Worm (Caenorhabditis elegans) whole organism, late embryonic: Measurements from ENCODE around the gene dhs-18.

Source experiments
- C08G9.2 ChIP-seq: sonication (generic microtip); optimal IDR thresholded peaks from 2 replicates; lab custom pipeline; 2016; ENCODE audit warnings: mild to moderate bottlenecking, missing genetic modification characterization, moderate library complexity, missing compliant biosample characterization
- C38D4.7 ChIP-seq: fragments of 200-800 bp; sonication (Bioruptor generic); optimal IDR thresholded peaks from 2 replicates; lab custom pipeline; 2018; ENCODE audit warnings: mild to moderate bottlenecking, missing genetic modification characterization, moderate library complexity, missing compliant biosample characterization
- F13H6.1 ChIP-seq: sonication (generic microtip); optimal IDR thresholded peaks from 2 replicates; lab custom pipeline; 2016; ENCODE audit warnings: missing genetic modification characterization, missing compliant biosample characterization
- K02D7.2 ChIP-seq: sonication (generic microtip); optimal IDR thresholded peaks from 2 replicates; lab custom pipeline; 2017; ENCODE audit warnings: mild to moderate bottlenecking, missing genetic modification characterization, missing compliant biosample characterization
- ama-1 ChIP-seq: fragments of 150-350 bp; optimal IDR thresholded peaks from 2 replicates; lab custom pipeline; 2014
- ceh-14 ChIP-seq: sonication (generic microtip); optimal IDR thresholded peaks from 2 replicates; lab custom pipeline; 2016; ENCODE audit warnings: missing genotype, missing genetic modification characterization, missing compliant biosample characterization
- ceh-19 ChIP-seq: fragments of 200-800 bp; sonication (Bioruptor generic); optimal IDR thresholded peaks from 2 replicates; lab custom pipeline; 2018; ENCODE audit warnings: mild to moderate bottlenecking, missing genetic modification characterization, missing compliant biosample characterization
- ceh-24 ChIP-seq: sonication (generic microtip); optimal IDR thresholded peaks from 2 replicates; lab custom pipeline; 2016; ENCODE audit warnings: mild to moderate bottlenecking, missing genetic modification characterization, missing compliant biosample characterization
- ceh-31 ChIP-seq: sonication (generic microtip); optimal IDR thresholded peaks from 2 replicates; lab custom pipeline; 2016; ENCODE audit warnings: missing genetic modification characterization, missing compliant biosample characterization
- ceh-34 ChIP-seq: sonication (generic microtip); optimal IDR thresholded peaks from 2 replicates; lab custom pipeline; 2016; ENCODE audit warnings: mild to moderate bottlenecking, missing genetic modification characterization, missing compliant biosample characterization
- ceh-48 ChIP-seq: sonication (generic microtip); optimal IDR thresholded peaks from 2 replicates; lab custom pipeline; 2016; ENCODE audit warnings: missing genetic modification characterization, inconsistent platforms, missing compliant biosample characterization
- ceh-9 ChIP-seq: sonication (generic microtip); optimal IDR thresholded peaks from 2 replicates; lab custom pipeline; 2016; ENCODE audit warnings: mild to moderate bottlenecking, missing genetic modification characterization, inconsistent platforms, missing compliant biosample characterization
- che-1 ChIP-seq: sonication (generic microtip); optimal IDR thresholded peaks from 2 replicates; lab custom pipeline; 2016; ENCODE audit warnings: mild to moderate bottlenecking, missing genetic modification characterization, missing compliant biosample characterization
- dmd-4 ChIP-seq: sonication (generic microtip); optimal IDR thresholded peaks from 2 replicates; lab custom pipeline; 2016; ENCODE audit warnings: borderline replicate concordance, missing genetic modification characterization, missing compliant biosample characterization
- elt-2 ChIP-seq: sonication (generic microtip); optimal IDR thresholded peaks from 2 replicates; lab custom pipeline; 2016; ENCODE audit warnings: missing genetic modification reagents, missing genetic modification characterization, missing compliant biosample characterization
- ets-4 ChIP-seq: sonication (generic microtip); optimal IDR thresholded peaks from 2 replicates; lab custom pipeline; 2016; ENCODE audit warnings: missing genetic modification characterization, missing compliant biosample characterization
- fkh-10 ChIP-seq: fragments of 150-350 bp; optimal IDR thresholded peaks from 2 replicates; lab custom pipeline; 2014; ENCODE audit warnings: missing biosample characterization, missing genetic modification reagents, missing genetic modification characterization
- fkh-6 ChIP-seq: sonication (generic microtip); optimal IDR thresholded peaks from 2 replicates; lab custom pipeline; 2016; ENCODE audit warnings: missing genetic modification characterization, missing compliant biosample characterization
- hlh-15 ChIP-seq: sonication (generic microtip); optimal IDR thresholded peaks from 2 replicates; lab custom pipeline; 2016; ENCODE audit warnings: missing genetic modification characterization, missing compliant biosample characterization
- lin-11 ChIP-seq: fragments of 200-800 bp; sonication (Bioruptor generic); optimal IDR thresholded peaks from 2 replicates; lab custom pipeline; 2018; ENCODE audit warnings: mild to moderate bottlenecking, missing genetic modification characterization, missing compliant biosample characterization
- mec-3 ChIP-seq: sonication (generic microtip); optimal IDR thresholded peaks from 2 replicates; lab custom pipeline; 2016; ENCODE audit warnings: borderline replicate concordance, missing genetic modification characterization, missing compliant biosample characterization
- nfya-1 ChIP-seq: sonication (generic microtip); optimal IDR thresholded peaks from 2 replicates; lab custom pipeline; 2017; ENCODE audit warnings: missing genetic modification characterization, mild to moderate bottlenecking, missing compliant biosample characterization, antibody characterized with exemption, moderate library complexity
- pag-3 ChIP-seq: sonication (generic microtip); optimal IDR thresholded peaks from 2 replicates; lab custom pipeline; 2016; ENCODE audit warnings: missing compliant biosample characterization, missing genetic modification characterization, borderline replicate concordance
- pat-9 ChIP-seq: fragments of 200-800 bp; sonication (Bioruptor generic); optimal IDR thresholded peaks from 2 replicates; lab custom pipeline; 2018; ENCODE audit warnings: mild to moderate bottlenecking, missing genetic modification characterization, moderate library complexity, missing compliant biosample characterization
- pax-1 ChIP-seq: fragments of 150-350 bp; optimal IDR thresholded peaks from 2 replicates; lab custom pipeline; 2014; ENCODE audit warnings: missing biosample characterization, missing genetic modification characterization
- rnt-1 ChIP-seq: sonication (generic microtip); optimal IDR thresholded peaks from 2 replicates; lab custom pipeline; 2016; ENCODE audit warnings: missing genetic modification characterization, missing compliant biosample characterization
- ttx-3 ChIP-seq: sonication (generic microtip); optimal IDR thresholded peaks from 2 replicates; lab custom pipeline; 2016; ENCODE audit warnings: missing genetic modification reagents, missing genetic modification characterization, missing compliant biosample characterization
- unc-42 ChIP-seq: sonication (generic microtip); optimal IDR thresholded peaks from 2 replicates; lab custom pipeline; 2016; ENCODE audit warnings: missing genotype, missing genetic modification characterization, missing compliant biosample characterization
- unc-55 ChIP-seq: sonication (generic microtip); optimal IDR thresholded peaks from 2 replicates; lab custom pipeline; 2017; ENCODE audit warnings: missing biosample characterization, missing genetic modification reagents, missing genetic modification characterization
- zip-5 ChIP-seq: sonication (generic microtip); optimal IDR thresholded peaks from 2 replicates; lab custom pipeline; 2016; ENCODE audit warnings: missing genetic modification characterization, missing compliant biosample characterization
- ztf-16 ChIP-seq: sonication (generic microtip); optimal IDR thresholded peaks from 2 replicates; lab custom pipeline; 2017; ENCODE audit warnings: missing genetic modification characterization, missing compliant biosample characterization

The dhs-18 gene

ce11 chrV:11046730-11047129 lies at the start of gene dhs-18:
TSS of gene dhs-18 (minus strand) at chrV:11046833.
- TF ChIP-seq C08G9.2 = no peak
- TF ChIP-seq ceh-34 (tag; lab: Kevin White, UChicago) = no peak
- no peak for TF ChIP-seq ttx-3 (tag; lab: Kevin White, UChicago)
- no peak for TF ChIP-seq fkh-6

ce11 chrV:11095873-11096272 lies 49.2 kb upstream of the dhs-18 start, which contains the start of gene Y42A5A.3:
TSS of gene Y42A5A.3 (minus strand) at chrV:11095973.
- TF ChIP-seq ets-4 (tag; lab: Kevin White, UChicago) (no peak), ztf-16 (tag; lab: Kevin White, UChicago) (no peak), dmd-4 (tag; lab: Kevin White, UChicago) (no peak), pag-3 (tag; lab: Kevin White, UChicago) (no peak), pat-9 (tag; lab: Kevin White, UChicago) (no peak), lin-11 (tag; lab: Kevin White, UChicago) (no peak), K02D7.2 (tag; lab: Kevin White, UChicago) (no peak), hlh-15 (tag; lab: Kevin White, UChicago) (no peak), elt-2 (tag; lab: Kevin White, UChicago) (no peak), rnt-1 (tag; lab: Kevin White, UChicago) (no peak), ceh-48 (no peak), che-1 (tag; lab: Kevin White, UChicago) (no peak)

- TF ChIP-seq fkh-10 (GFP tag; lab: Kevin White, UChicago) = no peak
- no peak for TF ChIP-seq C38D4.7
- no peak for TF ChIP-seq ama-1 (lab: Kevin White, UChicago)
- TF ChIP-seq mec-3 (tag; lab: Kevin White, UChicago) = no peak
Measured at ce11 chrV:11094698-11095097, 48.1 kb upstream of the dhs-18 start.

- TF ChIP-seq ceh-24 (tag; lab: Kevin White, UChicago) (no peak), ceh-14 (tag; lab: Kevin White, UChicago) (no peak), rnt-1 (tag; lab: Kevin White, UChicago) (peak; percentile 69), unc-42 (no peak)
Measured at ce11 chrV:11093163-11094091, 46.8 kb upstream of the dhs-18 start, which contains the start of gene lact-8. TSS of gene lact-8 (minus strand) at chrV:11093607.

- no peak for TF ChIP-seq zip-5 (tag; lab: Kevin White, UChicago)
- TF ChIP-seq pax-1 (tag; lab: Kevin White, UChicago) = no peak
- no peak for TF ChIP-seq ceh-9 (tag; lab: Kevin White, UChicago)
- no peak for TF ChIP-seq fkh-10 (GFP tag; lab: Kevin White, UChicago)
- no peak for TF ChIP-seq ceh-31 (tag; lab: Kevin White, UChicago)
- no peak for TF ChIP-seq ceh-19 (GFP tag; lab: Kevin White, UChicago)
- TF ChIP-seq hlh-15 (tag; lab: Kevin White, UChicago) = no peak
- TF ChIP-seq ets-4 (tag; lab: Kevin White, UChicago) = no peak
- no peak for TF ChIP-seq unc-55 (GFP tag; lab: Kevin White, UChicago)
- no peak for TF ChIP-seq F13H6.1 (tag; lab: Kevin White, UChicago)
Measured at ce11 chrV:11087519-11087998, 40.9 kb upstream of the dhs-18 start, which contains the start of gene Y42A5A.1. TSS of gene Y42A5A.1 (plus strand) at chrV:11087948.

ce11 chrV:11087119-11087518 lies 40.5 kb upstream of the dhs-18 start:
- TF ChIP-seq ztf-16 (tag; lab: Kevin White, UChicago) = no peak
- TF ChIP-seq nfya-1 (tag; lab: Kevin White, UChicago) = no peak
- TF ChIP-seq elt-2 (tag; lab: Kevin White, UChicago) = peak; percentile 98
